Fruit fly (Drosophila melanogaster): ENCODE measurements around the gene Nepl19.

dm6 chr3R:28845377-28845876, 34.5 kb downstream of the Nepl19 start:
- TF ChIP-seq Dfd (GFP tag; optimal IDR thresholded peaks at IDR 0.05) (no peak), jim (GFP tag; optimal IDR thresholded peaks at IDR 0.05) (no peak)

Measured in whole organism, wandering third instar larva.